Fruit fly (Drosophila melanogaster) whole organism, prepupa: ENCODE data around the gene CG15024.

Experiments used
- OdsH ChIP-seq: fragments of 200-800 bp; sonication (Bioruptor generic); optimal IDR thresholded peaks from 3 replicates; lab custom pipeline; 2016; ENCODE audit warnings: missing biosample characterization, missing genetic modification characterization
- dsx ChIP-seq: fragments of 200-800 bp; optimal IDR thresholded peaks from 3 replicates; lab custom pipeline; 2019; ENCODE audit warnings: missing biosample characterization, mild to moderate bottlenecking, missing genetic modification characterization, moderate library complexity; ENCODE audit not compliant: poor library complexity, severe bottlenecking
- svp ChIP-seq: fragments of 200-800 bp; sonication (Bioruptor generic); peaks from one replicate; lab custom pipeline; 2016; ENCODE audit warnings: missing biosample characterization, missing genetic modification characterization

DNA sequence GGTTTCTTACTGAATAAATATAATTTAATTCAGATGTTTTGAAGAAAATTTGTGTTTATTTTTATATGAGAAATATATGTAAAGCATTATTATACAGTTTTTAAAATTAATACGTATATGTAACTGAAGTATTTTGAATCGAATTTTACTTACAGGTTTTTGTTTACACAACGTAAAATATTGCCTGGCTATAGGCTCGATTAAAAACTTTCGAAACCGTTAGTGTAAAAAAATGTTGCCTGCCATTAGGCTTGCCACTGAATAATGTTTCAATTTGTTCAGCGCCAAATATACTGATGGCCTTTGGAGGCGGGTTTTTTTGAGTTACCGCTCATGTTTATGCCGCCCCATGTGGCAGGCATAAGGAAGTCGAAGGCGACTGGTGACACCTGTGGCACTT is 37.0 kb downstream of the CG15024 start:
- TF ChIP-seq svp (GFP tag; lab: Kevin White, UChicago) = no peak
- TF ChIP-seq dsx (GFP tag; lab: Kevin White, UChicago) = no peak
- no peak for TF ChIP-seq OdsH (GFP tag; lab: Kevin White, UChicago)
